Fruit fly (Drosophila melanogaster): ENCODE data around the gene ssp5.

ssp5 gene

dm6 chr3R:12031657-12032056, 1.3 kb upstream of the ssp5 start, which contains the start of the genes CG31358, CG42504 and CG42505:
TSS of gene CG31358 (minus strand) at chr3R:12031757.
TSS of gene CG42504 (minus strand) at chr3R:12031757.
TSS of gene CG42505 (minus strand) at chr3R:12031757.
- TF ChIP-seq h (GFP tag; optimal IDR thresholded peaks at IDR 0.05): no peak
- no peak for TF ChIP-seq Rel (GFP tag; optimal IDR thresholded peaks at IDR 0.05)
- TF ChIP-seq Rel (tag; optimal IDR thresholded peaks at IDR 0.05): no peak
- TF ChIP-seq lola (GFP tag; optimal IDR thresholded peaks at IDR 0.05): no peak
- TF ChIP-seq CG9705 (GFP tag; optimal IDR thresholded peaks at IDR 0.05): no peak

- TF ChIP-seq N (GFP tag; optimal IDR thresholded peaks at IDR 0.05): no peak
- TF ChIP-seq HLH106 (tag; optimal IDR thresholded peaks at IDR 0.05): no peak
Observed at dm6 chr3R:12040228-12040627, 7.3 kb downstream of the ssp5 start, which contains the start of gene CG14736. TSS of gene CG14736 (plus strand) at chr3R:12040528.

- TF ChIP-seq pan (optimal IDR thresholded peaks at IDR 0.05): no peak
- TF ChIP-seq Dfd (GFP tag; optimal IDR thresholded peaks at IDR 0.05): no peak
- TF ChIP-seq Myc (optimal IDR thresholded peaks at IDR 0.05): no peak
- TF ChIP-seq Jra (GFP tag; optimal IDR thresholded peaks at IDR 0.05): no peak
- no peak for TF ChIP-seq fru (GFP tag; optimal IDR thresholded peaks at IDR 0.05)
- no peak for TF ChIP-seq Sp1 (GFP tag; optimal IDR thresholded peaks at IDR 0.05)
Observed at dm6 chr3R:12049113-12049512, 16.2 kb downstream of the ssp5 start, which contains the start of gene CG14739. TSS of gene CG14739 (minus strand) at chr3R:12049213.

dm6 chr3R:12062844-12063243, 29.9 kb downstream of the ssp5 start, which contains the start of gene CG14740:
TSS of gene CG14740 (minus strand) at chr3R:12062944.
- TF ChIP-seq CrebA (GFP tag; optimal IDR thresholded peaks at IDR 0.05; ENCODE audit: borderline replicate concordance) (no peak), N (GFP tag; optimal IDR thresholded peaks at IDR 0.05) (no peak), jim (GFP tag; optimal IDR thresholded peaks at IDR 0.05) (no peak), h (GFP tag; optimal IDR thresholded peaks at IDR 0.05) (no peak), Dfd (GFP tag; optimal IDR thresholded peaks at IDR 0.05) (no peak), Abd-B (GFP tag; optimal IDR thresholded peaks at IDR 0.05) (no peak), usp (GFP tag; optimal IDR thresholded peaks at IDR 0.05) (no peak), dmrt93B (GFP tag; optimal IDR thresholded peaks at IDR 0.05) (no peak), HLH106 (tag; optimal IDR thresholded peaks at IDR 0.05) (no peak), CG9705 (GFP tag; optimal IDR thresholded peaks at IDR 0.05) (no peak), CG32264 (GFP tag; optimal IDR thresholded peaks at IDR 0.05) (no peak), Jra (GFP tag; optimal IDR thresholded peaks at IDR 0.05) (no peak), ey (GFP tag; optimal IDR thresholded peaks at IDR 0.05) (no peak), psq (GFP tag; optimal IDR thresholded peaks at IDR 0.05) (no peak), sage (GFP tag; optimal IDR thresholded peaks at IDR 0.05) (no peak)

- TF ChIP-seq Vsx2 (GFP tag; optimal IDR thresholded peaks at IDR 0.05; ENCODE audit: partially characterized antibody): no peak
- TF ChIP-seq h (GFP tag; optimal IDR thresholded peaks at IDR 0.05): peak; percentile 78
- TF ChIP-seq jim (GFP tag; optimal IDR thresholded peaks at IDR 0.05): no peak
- TF ChIP-seq foxo (GFP tag; optimal IDR thresholded peaks at IDR 0.05): peak in 1 of 2 experiments; percentile 80
- TF ChIP-seq dmrt93B (GFP tag; optimal IDR thresholded peaks at IDR 0.05): peak; percentile 70
- peak; percentile 68 for TF ChIP-seq OdsH (GFP tag; optimal IDR thresholded peaks at IDR 0.05)
- no peak for TF ChIP-seq Rel (GFP tag; optimal IDR thresholded peaks at IDR 0.05)
- peak; percentile 64 for TF ChIP-seq Rel (tag; optimal IDR thresholded peaks at IDR 0.05)
- TF ChIP-seq Myc (optimal IDR thresholded peaks at IDR 0.05): no peak
- peak; percentile 47 for TF ChIP-seq brk (GFP tag; optimal IDR thresholded peaks at IDR 0.05)
- TF ChIP-seq Sp1 (GFP tag; optimal IDR thresholded peaks at IDR 0.05): peak; percentile 84
- TF ChIP-seq Hr78 (GFP tag; optimal IDR thresholded peaks at IDR 0.05): no peak
- TF ChIP-seq dl (GFP tag; optimal IDR thresholded peaks at IDR 0.05; ENCODE audit: insufficient read depth in 1 of 2, partially characterized antibody in 2 of 2): no peak
- TF ChIP-seq sage (GFP tag; optimal IDR thresholded peaks at IDR 0.05): peak; percentile 52
- TF ChIP-seq dsf (GFP tag; optimal IDR thresholded peaks at IDR 0.05; ENCODE audit: borderline replicate concordance): no peak
- TF ChIP-seq tai (GFP tag; optimal IDR thresholded peaks at IDR 0.05): no peak
- peak; percentile 43 for TF ChIP-seq br (GFP tag; optimal IDR thresholded peaks at IDR 0.05)
- TF ChIP-seq psq (GFP tag; optimal IDR thresholded peaks at IDR 0.05): peak; percentile 68
- peak; percentile 72 for TF ChIP-seq fru (GFP tag; optimal IDR thresholded peaks at IDR 0.05)
- peak; percentile 5 for TF ChIP-seq ey (GFP tag; optimal IDR thresholded peaks at IDR 0.05)
- TF ChIP-seq CG9705 (GFP tag; optimal IDR thresholded peaks at IDR 0.05): peak; percentile 75
- TF ChIP-seq woc (GFP tag; optimal IDR thresholded peaks at IDR 0.05): peak; percentile 21
- peak; percentile 93 for TF ChIP-seq HLH106 (tag; optimal IDR thresholded peaks at IDR 0.05)
- TF ChIP-seq Abd-B (GFP tag; optimal IDR thresholded peaks at IDR 0.05): no peak
- TF ChIP-seq rgr (GFP tag; optimal IDR thresholded peaks at IDR 0.05): peak; percentile 82
- peak; percentile 56 for TF ChIP-seq Hnf4 (GFP tag; optimal IDR thresholded peaks at IDR 0.05)
Observed at dm6 chr3R:12078961-12079360, 46.0 kb downstream of the ssp5 start.

Data from whole organism, wandering third instar larva.